Worm (Caenorhabditis elegans) whole organism, L1 larva: Measurements from ENCODE around the gene T25B9.11.

Experiments used
- C04F5.9 ChIP-seq: sonication (generic microtip); optimal IDR thresholded peaks from 2 replicates; lab custom pipeline; 2016; ENCODE audit warnings: missing genetic modification characterization, missing compliant biosample characterization
- Y116A8C.19 ChIP-seq: sonication (generic microtip); optimal IDR thresholded peaks from 2 replicates; lab custom pipeline; 2016; ENCODE audit warnings: missing compliant biosample characterization, missing genetic modification characterization, borderline replicate concordance
- aha-1 ChIP-seq: fragments of 150-350 bp; optimal IDR thresholded peaks from 2 replicates; lab custom pipeline; 2014; ENCODE audit warnings: missing biosample characterization, missing genetic modification characterization
- aly-2 ChIP-seq: fragments of 150-350 bp; optimal IDR thresholded peaks from 2 replicates; lab custom pipeline; 2014; ENCODE audit warnings: missing biosample characterization, missing genetic modification characterization
- ama-1 ChIP-seq: fragments of 150-350 bp; optimal IDR thresholded peaks from 2 replicates; lab custom pipeline; 2014
- blmp-1 ChIP-seq: fragments of 150-350 bp; optimal IDR thresholded peaks from 2 replicates; lab custom pipeline; 2014; ENCODE audit warnings: missing biosample characterization, missing genetic modification characterization
- ceh-82 ChIP-seq, 3 experiments: fragments of 150-350 bp in 1 of 3; sonication (generic microtip) in 2 of 3; optimal IDR thresholded peaks; 2 replicates each; lab custom pipeline; 2014 to 2017; ENCODE audit warnings: missing biosample characterization in 3 of 3, missing genetic modification characterization in 3 of 3
- ceh-88 ChIP-seq: fragments of 200-800 bp; sonication (Bioruptor generic); IDR thresholded peaks from 2 replicates; pipeline ENCODE4 v1.3.6; 2022; ENCODE audit warnings: missing genetic modification characterization, missing compliant biosample characterization
- ceh-90 ChIP-seq: sonication (generic microtip); optimal IDR thresholded peaks from 2 replicates; lab custom pipeline; 2016; ENCODE audit warnings: missing genetic modification characterization, missing compliant biosample characterization
- dpl-1 ChIP-seq, 3 experiments: fragments of 150-350 bp in 2 of 3; sonication (generic microtip) in 1 of 3; optimal IDR thresholded peaks; 2 replicates each; lab custom pipeline; 2014 to 2017; ENCODE audit warnings: missing biosample characterization in 3 of 3, missing genetic modification characterization in 3 of 3, missing genetic modification reagents in 3 of 3
- dsc-1 ChIP-seq: sonication (generic microtip); optimal IDR thresholded peaks from 2 replicates; lab custom pipeline; 2016; ENCODE audit warnings: mild to moderate bottlenecking, missing genetic modification characterization, missing compliant biosample characterization
- efl-1 ChIP-seq, 4 experiments: fragments of 150-350 bp; optimal IDR thresholded peaks in 3 of 4; peaks in 1 of 4; 1 replicate in 1 of 4; 2 replicates in 3 of 4; lab custom pipeline; 2014; ENCODE audit warnings: missing biosample characterization in 2 of 4, missing genetic modification characterization in 2 of 4, missing genetic modification reagents in 2 of 4
- egl-13 ChIP-seq: sonication (generic microtip); optimal IDR thresholded peaks from 2 replicates; lab custom pipeline; 2016; ENCODE audit warnings: missing genotype, missing genetic modification reagents, missing genetic modification characterization, missing compliant biosample characterization
- elt-2 ChIP-seq: sonication (generic microtip); optimal IDR thresholded peaks from 2 replicates; lab custom pipeline; 2016; ENCODE audit warnings: missing genetic modification characterization, mild to moderate bottlenecking, inconsistent platforms, missing compliant biosample characterization, missing genetic modification reagents
- ets-5 ChIP-seq: fragments of 200-800 bp; sonication (Bioruptor generic); IDR thresholded peaks from 2 replicates; pipeline ENCODE4 v1.3.6; 2022; ENCODE audit warnings: missing genetic modification characterization, missing compliant biosample characterization
- fkh-10 ChIP-seq: sonication (generic microtip); optimal IDR thresholded peaks from 2 replicates; lab custom pipeline; 2017; ENCODE audit warnings: missing biosample characterization, missing genetic modification reagents, missing genetic modification characterization
- fkh-8 ChIP-seq: sonication (generic microtip); optimal IDR thresholded peaks from 2 replicates; lab custom pipeline; 2016; ENCODE audit warnings: mild to moderate bottlenecking, missing genetic modification characterization, missing compliant biosample characterization
- hlh-17 ChIP-seq: fragments of 200-800 bp; sonication (Bioruptor generic); optimal IDR thresholded peaks from 2 replicates; lab custom pipeline; 2018; ENCODE audit warnings: missing genetic modification characterization, mild to moderate bottlenecking, missing compliant biosample characterization, moderate library complexity, borderline replicate concordance
- jun-1 ChIP-seq: fragments of 150-350 bp; optimal IDR thresholded peaks from 2 replicates; lab custom pipeline; 2014; ENCODE audit warnings: missing biosample characterization, missing genetic modification reagents, missing genetic modification characterization
- lin-14 ChIP-seq: fragments of 200-800 bp; sonication (Bioruptor generic); optimal IDR thresholded peaks from 2 replicates; lab custom pipeline; 2018; ENCODE audit warnings: mild to moderate bottlenecking, missing genetic modification characterization, moderate library complexity, missing compliant biosample characterization
- lin-35 ChIP-seq, 2 experiments: fragments of 150-350 bp; optimal IDR thresholded peaks; 2 replicates each; lab custom pipeline; 2014; ENCODE audit warnings: missing biosample characterization in 2 of 2, missing genetic modification characterization in 2 of 2, missing genetic modification reagents in 2 of 2
- lsy-2 ChIP-seq, 2 experiments: fragments of 150-350 bp; optimal IDR thresholded peaks; 2 replicates each; lab custom pipeline; 2014; ENCODE audit warnings: missing biosample characterization in 2 of 2, missing genetic modification characterization in 2 of 2
- mab-9 ChIP-seq: fragments of 200-800 bp; sonication (Bioruptor generic); IDR thresholded peaks from 2 replicates; pipeline ENCODE4 v1.3.6; 2022; ENCODE audit warnings: missing genetic modification reagents, missing genetic modification characterization, missing compliant biosample characterization
- mef-2 ChIP-seq: fragments of 150-350 bp; optimal IDR thresholded peaks from 2 replicates; lab custom pipeline; 2014; ENCODE audit warnings: missing biosample characterization, missing genetic modification characterization
- mep-1 ChIP-seq: fragments of 150-350 bp; optimal IDR thresholded peaks from 2 replicates; lab custom pipeline; 2014; ENCODE audit warnings: missing biosample characterization, missing genetic modification characterization
- nhr-11 ChIP-seq: fragments of 150-350 bp; optimal IDR thresholded peaks from 2 replicates; lab custom pipeline; 2014; ENCODE audit warnings: missing biosample characterization, missing genetic modification characterization
- nhr-12 ChIP-seq: sonication (generic microtip); optimal IDR thresholded peaks from 2 replicates; lab custom pipeline; 2017; ENCODE audit warnings: missing biosample characterization, missing genetic modification characterization
- nhr-20 ChIP-seq: sonication (generic microtip); optimal IDR thresholded peaks from 2 replicates; lab custom pipeline; 2016; ENCODE audit warnings: mild to moderate bottlenecking, missing genetic modification characterization, missing compliant biosample characterization
- nhr-47 ChIP-seq: sonication (generic microtip); optimal IDR thresholded peaks from 2 replicates; lab custom pipeline; 2016; ENCODE audit warnings: mild to moderate bottlenecking, missing genetic modification characterization, moderate library complexity, missing compliant biosample characterization
- nhr-76 ChIP-seq: sonication (generic microtip); optimal IDR thresholded peaks from 2 replicates; lab custom pipeline; 2017; ENCODE audit warnings: missing biosample characterization, missing genetic modification characterization
- nhr-90 ChIP-seq: sonication (generic microtip); optimal IDR thresholded peaks from 2 replicates; lab custom pipeline; 2016; ENCODE audit warnings: mild to moderate bottlenecking, missing genetic modification characterization, missing compliant biosample characterization; ENCODE audit not compliant: poor library complexity
- pag-3 ChIP-seq: sonication (generic microtip); optimal IDR thresholded peaks from 2 replicates; lab custom pipeline; 2017; ENCODE audit warnings: missing genetic modification characterization, mild to moderate bottlenecking, missing compliant biosample characterization, antibody characterized with exemption, borderline replicate concordance; ENCODE audit not compliant: insufficient read depth
- rnt-1 ChIP-seq: sonication (generic microtip); optimal IDR thresholded peaks from 2 replicates; lab custom pipeline; 2016; ENCODE audit warnings: mild to moderate bottlenecking, missing genetic modification characterization, moderate library complexity, missing compliant biosample characterization
- skn-1 ChIP-seq: fragments of 150-350 bp; optimal IDR thresholded peaks from 2 replicates; lab custom pipeline; 2014; ENCODE audit warnings: missing biosample characterization, missing genetic modification characterization
- sptf-1 ChIP-seq: fragments of 150-350 bp; optimal IDR thresholded peaks from 2 replicates; lab custom pipeline; 2014; ENCODE audit warnings: missing biosample characterization, missing genetic modification characterization
- tlp-1 ChIP-seq: fragments of 150-350 bp; optimal IDR thresholded peaks from 2 replicates; lab custom pipeline; 2014; ENCODE audit warnings: missing biosample characterization, missing genetic modification characterization
- zip-4 ChIP-seq: fragments of 200-800 bp; sonication (Bioruptor generic); optimal IDR thresholded peaks from 2 replicates; lab custom pipeline; 2018; ENCODE audit warnings: mild to moderate bottlenecking, missing genetic modification characterization, moderate library complexity, missing compliant biosample characterization

The T25B9.11 gene

DNA sequence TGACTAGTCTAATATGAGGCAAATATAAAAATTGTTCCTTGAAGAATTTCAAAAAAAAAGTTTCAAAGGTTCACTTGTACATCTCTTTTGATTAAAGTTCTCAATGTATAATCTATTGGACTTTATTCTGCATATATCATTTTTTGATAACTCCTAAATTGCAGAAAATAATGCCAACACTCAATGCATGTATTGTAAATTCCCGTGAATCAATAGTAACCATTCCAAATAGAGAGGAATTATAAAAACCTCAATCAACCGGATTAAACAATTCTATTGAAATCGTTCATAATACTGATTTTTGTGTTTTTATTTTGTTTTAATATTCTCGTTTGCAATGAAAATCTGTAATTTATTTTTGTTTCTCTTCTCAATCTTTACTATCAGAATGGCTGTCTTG, 747 bp downstream of the T25B9.11 start, which contains the start of gene T25B9.12:
T25B9.12 (plus strand) TSS at position 301 of the 400 bp plus-strand sequence.
- TF ChIP-seq ceh-88 (GFP tag; lab: Robert Waterston, UW) (no peak), nhr-76 (no peak), dpl-1 (GFP tag; optimal IDR thresholded peaks at IDR 0.05; lab: Kevin White, UChicago) (no peak), mep-1 (no peak), elt-2 (tag; lab: Kevin White, UChicago) (no peak), sptf-1 (tag; lab: Kevin White, UChicago) (no peak), nhr-11 (tag; lab: Kevin White, UChicago) (no peak), rnt-1 (tag; lab: Kevin White, UChicago) (no peak), dsc-1 (no peak), skn-1 (tag; lab: Kevin White, UChicago) (no peak)
- TF ChIP-seq, all 84 proteins: peak for 0

DNA sequence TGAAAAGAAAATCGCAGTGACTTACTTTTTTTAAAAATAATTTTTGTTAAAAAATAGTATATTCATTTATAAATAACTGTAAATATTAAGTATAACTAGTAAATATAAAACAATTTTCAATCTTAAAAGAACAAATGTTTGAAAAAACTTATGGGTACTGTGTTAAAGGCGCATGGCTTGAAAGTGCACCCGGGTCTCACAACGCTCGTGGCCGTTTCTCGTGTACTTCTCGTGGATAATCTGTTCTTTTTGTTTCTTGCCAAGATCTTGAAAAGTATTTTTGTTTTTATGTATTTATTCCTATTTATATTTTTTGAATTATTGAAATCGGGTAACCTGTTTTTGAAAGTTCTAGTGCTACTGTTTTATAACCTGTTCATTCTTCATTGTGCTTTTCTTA, 1.8 kb downstream of the T25B9.11 start:
- TF ChIP-seq efl-1 (optimal IDR thresholded peaks at IDR 0.05; lab: Kevin White, UChicago) (no peak), efl-1 (GFP tag; optimal IDR thresholded peaks at IDR 0.05 in 1 of 2; lab: Kevin White, UChicago) (peak in 1 of 2 experiments; percentile 4), aly-2 (tag; lab: Kevin White, UChicago) (no peak)

DNA sequence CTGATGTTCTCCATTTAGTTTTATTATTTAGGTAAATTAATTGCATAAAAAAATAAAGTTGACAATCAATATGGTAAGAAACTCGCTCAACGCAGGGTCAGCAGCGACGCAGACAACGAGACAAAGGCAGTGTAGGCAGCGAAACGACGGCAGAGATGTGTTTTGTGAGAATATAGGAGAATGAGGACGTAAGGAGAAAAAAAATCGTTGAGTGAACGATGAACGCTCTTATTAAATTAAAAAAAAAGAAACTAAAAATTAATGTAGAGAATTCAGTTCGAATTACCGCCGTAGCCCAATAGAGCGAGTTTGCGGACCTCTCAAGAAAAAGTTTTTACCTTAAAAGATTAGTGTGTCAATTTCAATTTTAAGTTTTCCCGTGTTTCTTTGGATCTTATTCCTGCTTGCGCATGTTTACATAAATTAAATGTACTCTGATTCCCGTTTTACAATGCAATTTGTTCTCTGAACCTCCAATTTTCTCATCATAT, 3.9 kb downstream of the T25B9.11 start, which contains the start of gene T25B9.8:
T25B9.8 (minus strand) TSS at position 51 of the 491 bp plus-strand sequence.
- TF ChIP-seq mab-9 (GFP tag; lab: Robert Waterston, UW) (no peak), lin-35 (GFP tag; optimal IDR thresholded peaks at IDR 0.05; lab: Kevin White, UChicago) (peak; percentile 1 to 44), nhr-47 (tag; lab: Kevin White, UChicago) (no peak), C04F5.9 (tag; lab: Kevin White, UChicago) (no peak), lin-14 (GFP tag; lab: Kevin White, UChicago) (peak; percentile 19), ceh-82 (tag; optimal IDR thresholded peaks at IDR 0.05; lab: Kevin White, UChicago) (no peak), ceh-90 (tag; lab: Kevin White, UChicago) (no peak), nhr-20 (tag; lab: Kevin White, UChicago) (no peak), dpl-1 (GFP tag; optimal IDR thresholded peaks at IDR 0.05; lab: Kevin White, UChicago) (peak in 2 of 3 experiments; percentile 40 to 58), pag-3 (tag; lab: Kevin White, UChicago) (no peak), lsy-2 (tag; optimal IDR thresholded peaks at IDR 0.05; lab: Kevin White, UChicago) (peak in 1 of 2 experiments; percentile 18), egl-13 (tag; lab: Kevin White, UChicago) (no peak), aly-2 (tag; lab: Kevin White, UChicago) (no peak), jun-1 (tag; lab: Kevin White, UChicago) (no peak), efl-1 (optimal IDR thresholded peaks at IDR 0.05; lab: Kevin White, UChicago) (peak in 1 of 2 experiments; percentile 42), efl-1 (GFP tag; optimal IDR thresholded peaks at IDR 0.05 in 1 of 2; lab: Kevin White, UChicago) (peak; percentile 61 to 93), ama-1 (lab: Kevin White, UChicago) (no peak), blmp-1 (tag; lab: Kevin White, UChicago) (no peak), ets-5 (no peak), nhr-12 (no peak), hlh-17 (no peak), elt-2 (tag; lab: Kevin White, UChicago) (no peak), rnt-1 (tag; lab: Kevin White, UChicago) (peak; percentile 23), nhr-11 (tag; lab: Kevin White, UChicago) (no peak)

ce11 chrIV:10769353-10769752, 5.0 kb downstream of the T25B9.11 start, which contains the start of gene T25B9.9:
Gene T25B9.9 (plus strand): TSS chrIV:10769653.
- TF ChIP-seq fkh-10 (GFP tag; lab: Kevin White, UChicago): no peak

DNA sequence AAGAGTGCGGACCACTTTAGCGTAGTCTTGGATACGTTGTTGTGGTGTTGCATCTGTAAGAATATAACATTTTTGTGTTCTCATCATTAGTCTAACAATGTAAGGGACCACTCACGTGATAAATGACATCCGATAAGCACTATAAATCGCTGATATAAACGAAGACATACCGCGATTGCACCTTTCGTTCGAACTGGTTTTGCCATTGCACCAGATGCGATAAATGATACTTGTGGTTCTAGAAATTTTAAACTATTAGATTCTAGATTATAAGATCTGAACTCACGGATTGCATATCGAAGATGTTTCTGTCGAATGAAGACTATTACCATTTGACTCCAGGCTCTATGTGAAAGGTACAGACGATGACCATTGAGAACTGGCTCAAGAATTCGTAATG, 7.0 kb downstream of the T25B9.11 start:
- TF ChIP-seq nhr-90 (tag; lab: Kevin White, UChicago) (no peak), zip-4 (no peak), Y116A8C.19 (no peak), aha-1 (no peak), fkh-8 (tag; lab: Kevin White, UChicago) (no peak), elt-2 (tag; lab: Kevin White, UChicago) (no peak), tlp-1 (tag; lab: Kevin White, UChicago) (no peak), egl-13 (tag; lab: Kevin White, UChicago) (no peak), mef-2 (tag; lab: Kevin White, UChicago) (no peak), hlh-17 (no peak)
